Worm (Caenorhabditis elegans) whole organism, mixed stage, embryonic: ENCODE results near the gene Y82E9BL.19.

Experiments used
- M03D4.4 ChIP-seq: sonication (generic microtip); optimal IDR thresholded peaks from 2 replicates; lab custom pipeline; 2017; ENCODE audit warnings: mild to moderate bottlenecking, missing genetic modification characterization, missing compliant biosample characterization
- blmp-1 ChIP-seq: fragments of 150-350 bp; optimal IDR thresholded peaks from 2 replicates; lab custom pipeline; 2014; ENCODE audit warnings: missing biosample characterization, missing genetic modification characterization
- ceh-39 ChIP-seq: fragments of 150-350 bp; optimal IDR thresholded peaks from 2 replicates; lab custom pipeline; 2014; ENCODE audit warnings: missing biosample characterization, missing genetic modification characterization
- ceh-43 ChIP-seq: fragments of 200-800 bp; sonication (Bioruptor generic); optimal IDR thresholded peaks from 2 replicates; lab custom pipeline; 2018; ENCODE audit warnings: mild to moderate bottlenecking, missing genetic modification characterization, moderate library complexity, missing compliant biosample characterization
- ceh-83 ChIP-seq: fragments of 200-800 bp; sonication (Bioruptor generic); optimal IDR thresholded peaks from 2 replicates; lab custom pipeline; 2018; ENCODE audit warnings: mild to moderate bottlenecking, missing genetic modification characterization, missing compliant biosample characterization
- ces-1 ChIP-seq: fragments of 150-350 bp; optimal IDR thresholded peaks from 2 replicates; lab custom pipeline; 2014; ENCODE audit warnings: missing biosample characterization, missing genetic modification reagents, missing genetic modification characterization
- drap-1 ChIP-seq: fragments of 200-800 bp; sonication (Bioruptor generic); optimal IDR thresholded peaks from 3 replicates; lab custom pipeline; 2018; ENCODE audit warnings: mild to moderate bottlenecking, missing genetic modification characterization, missing compliant biosample characterization
- elt-1 ChIP-seq: sonication (generic microtip); optimal IDR thresholded peaks from 2 replicates; lab custom pipeline; 2017; ENCODE audit warnings: missing genetic modification characterization, mild to moderate bottlenecking, missing compliant biosample characterization, antibody characterized with exemption, moderate library complexity, borderline replicate concordance; ENCODE audit not compliant: insufficient read depth
- flh-1 ChIP-seq: fragments of 200-800 bp; sonication (Bioruptor generic); optimal IDR thresholded peaks from 2 replicates; lab custom pipeline; 2018; ENCODE audit warnings: mild to moderate bottlenecking, missing genetic modification characterization, moderate library complexity, missing compliant biosample characterization
- hlh-1 ChIP-seq: fragments of 150-350 bp; optimal IDR thresholded peaks from 2 replicates; lab custom pipeline; 2014; ENCODE audit warnings: missing biosample characterization, missing genetic modification reagents, missing genetic modification characterization
- lin-13 ChIP-seq: fragments of 150-350 bp; optimal IDR thresholded peaks from 2 replicates; lab custom pipeline; 2014; ENCODE audit warnings: missing biosample characterization, missing genetic modification characterization
- lin-32 ChIP-seq: fragments of 200-800 bp; sonication (Bioruptor generic); optimal IDR thresholded peaks from 2 replicates; lab custom pipeline; 2018; ENCODE audit warnings: mild to moderate bottlenecking, missing genetic modification characterization, missing compliant biosample characterization
- lsy-2 ChIP-seq: fragments of 150-350 bp; optimal IDR thresholded peaks from 2 replicates; lab custom pipeline; 2014; ENCODE audit warnings: missing biosample characterization, missing genetic modification characterization
- mab-5 ChIP-seq: fragments of 150-350 bp; optimal IDR thresholded peaks from 2 replicates; lab custom pipeline; 2014; ENCODE audit warnings: missing biosample characterization, missing genetic modification characterization
- mep-1 ChIP-seq: fragments of 150-350 bp; optimal IDR thresholded peaks from 2 replicates; lab custom pipeline; 2017; ENCODE audit warnings: missing biosample characterization, missing genetic modification reagents, missing genetic modification characterization, inconsistent platforms
- mls-2 ChIP-seq: sonication (generic microtip); optimal IDR thresholded peaks from 2 replicates; lab custom pipeline; 2016; ENCODE audit warnings: mild to moderate bottlenecking, missing genetic modification characterization, moderate library complexity, missing compliant biosample characterization
- nhr-12 ChIP-seq: fragments of 150-350 bp; optimal IDR thresholded peaks from 2 replicates; lab custom pipeline; 2014; ENCODE audit warnings: missing biosample characterization, missing genetic modification characterization
- nhr-2 ChIP-seq: fragments of 150-350 bp; optimal IDR thresholded peaks from 2 replicates; lab custom pipeline; 2014; ENCODE audit warnings: missing biosample characterization, missing genetic modification characterization
- nhr-28 ChIP-seq: fragments of 150-350 bp; optimal IDR thresholded peaks from 2 replicates; lab custom pipeline; 2014; ENCODE audit warnings: missing biosample characterization, missing genetic modification characterization
- nhr-76 ChIP-seq: sonication (generic microtip); optimal IDR thresholded peaks from 2 replicates; lab custom pipeline; 2017; ENCODE audit warnings: missing biosample characterization, missing genetic modification characterization
- pha-4 ChIP-seq: fragments of 150-350 bp; optimal IDR thresholded peaks from 2 replicates; lab custom pipeline; 2018; ENCODE audit warnings: missing biosample characterization, missing genetic modification reagents, missing genetic modification characterization
- sem-2 ChIP-seq: fragments of 200-800 bp; sonication (Bioruptor generic); optimal IDR thresholded peaks from 2 replicates; lab custom pipeline; 2018; ENCODE audit warnings: mild to moderate bottlenecking, missing genetic modification characterization, missing compliant biosample characterization
- snpc-4 ChIP-seq: fragments of 150-350 bp; optimal IDR thresholded peaks from 2 replicates; lab custom pipeline; 2014; ENCODE audit warnings: missing biosample characterization, missing genetic modification characterization
- sptf-1 ChIP-seq: sonication (generic microtip); optimal IDR thresholded peaks from 2 replicates; lab custom pipeline; 2017; ENCODE audit warnings: mild to moderate bottlenecking, missing genetic modification characterization, moderate library complexity, missing compliant biosample characterization
- tbx-8 ChIP-seq: fragments of 200-800 bp; sonication (Bioruptor generic); optimal IDR thresholded peaks from 2 replicates; lab custom pipeline; 2018; ENCODE audit warnings: mild to moderate bottlenecking, missing genetic modification characterization, moderate library complexity, missing compliant biosample characterization
- unc-120 ChIP-seq: sonication (generic microtip); optimal IDR thresholded peaks from 2 replicates; lab custom pipeline; 2017; ENCODE audit warnings: missing genetic modification characterization, missing compliant biosample characterization; ENCODE audit not compliant: poor library complexity, severe bottlenecking
- unc-39 ChIP-seq: fragments of 150-350 bp; optimal IDR thresholded peaks from 2 replicates; lab custom pipeline; 2014; ENCODE audit warnings: missing biosample characterization, missing genetic modification characterization
- unc-62 ChIP-seq: fragments of 150-350 bp; optimal IDR thresholded peaks from 2 replicates; lab custom pipeline; 2014; ENCODE audit warnings: missing biosample characterization, missing genetic modification reagents, missing genetic modification characterization
- zip-8 ChIP-seq: fragments of 150-350 bp; optimal IDR thresholded peaks from 2 replicates; lab custom pipeline; 2014; ENCODE audit warnings: missing biosample characterization, missing genetic modification characterization
- ztf-11 ChIP-seq: fragments of 150-350 bp; optimal IDR thresholded peaks from 2 replicates; lab custom pipeline; 2014; ENCODE audit warnings: missing biosample characterization, missing genetic modification characterization

Gene Y82E9BL.19

ce11 chrIII:1342919-1343419, 11.2 kb downstream of the Y82E9BL.19 start, which contains the start of gene fbxa-27:
Gene fbxa-27 (plus strand): TSS chrIII:1342969.
- TF ChIP-seq pha-4 (no peak), ceh-83 (GFP tag; lab: Kevin White, UChicago) (no peak), ceh-43 (GFP tag; lab: Kevin White, UChicago) (no peak), mls-2 (no peak), ztf-11 (tag; lab: Kevin White, UChicago) (no peak), ces-1 (GFP tag; lab: Kevin White, UChicago) (no peak), lin-13 (no peak), nhr-28 (no peak), snpc-4 (no peak), nhr-12 (tag; lab: Kevin White, UChicago) (no peak), mep-1 (tag; lab: Kevin White, UChicago) (no peak), lsy-2 (no peak), nhr-2 (tag; lab: Kevin White, UChicago) (no peak), sem-2 (no peak), flh-1 (GFP tag; lab: Kevin White, UChicago) (no peak), lin-32 (no peak)

ce11 chrIII:1345694-1346093, 13.9 kb downstream of the Y82E9BL.19 start, which contains the start of gene Y82E9BL.6:
Gene Y82E9BL.6 (minus strand): TSS chrIII:1345794.
- TF ChIP-seq elt-1 (tag; lab: Kevin White, UChicago) (no peak), unc-39 (tag; lab: Kevin White, UChicago) (no peak), hlh-1 (tag; lab: Kevin White, UChicago) (no peak), mab-5 (tag; lab: Kevin White, UChicago) (no peak), ceh-83 (GFP tag; lab: Kevin White, UChicago) (no peak), lin-32 (no peak), nhr-2 (tag; lab: Kevin White, UChicago) (no peak), ceh-43 (GFP tag; lab: Kevin White, UChicago) (no peak), M03D4.4 (tag; lab: Kevin White, UChicago) (no peak), pha-4 (no peak), unc-62 (GFP tag; lab: Kevin White, UChicago) (no peak), nhr-12 (tag; lab: Kevin White, UChicago) (no peak), sem-2 (no peak), mls-2 (no peak), nhr-76 (no peak), tbx-8 (no peak)
- TF ChIP-seq, all 35 proteins: peak for 0

ce11 chrIII:1347003-1347402, 15.2 kb downstream of the Y82E9BL.19 start:
- no peak for TF ChIP-seq ceh-83 (GFP tag; lab: Kevin White, UChicago)
- no peak for TF ChIP-seq elt-1 (tag; lab: Kevin White, UChicago)
- no peak for TF ChIP-seq mab-5 (tag; lab: Kevin White, UChicago)
- TF ChIP-seq unc-120 (tag; lab: Kevin White, UChicago), result no peak
- no peak for TF ChIP-seq flh-1 (GFP tag; lab: Kevin White, UChicago)
- no peak for TF ChIP-seq lin-13
- no peak for TF ChIP-seq ceh-39 (tag; lab: Kevin White, UChicago)
- no peak for TF ChIP-seq snpc-4
- no peak for TF ChIP-seq nhr-76
- TF ChIP-seq zip-8 (tag; lab: Kevin White, UChicago), result no peak
- TF ChIP-seq nhr-12 (tag; lab: Kevin White, UChicago), result no peak
- no peak for TF ChIP-seq blmp-1 (tag; lab: Kevin White, UChicago)
- TF ChIP-seq ceh-43 (GFP tag; lab: Kevin White, UChicago), result no peak
- TF ChIP-seq unc-62 (GFP tag; lab: Kevin White, UChicago), result no peak
- TF ChIP-seq lin-32, result no peak
- no peak for TF ChIP-seq drap-1 (GFP tag; lab: Kevin White, UChicago)

- TF ChIP-seq mab-5 (tag; lab: Kevin White, UChicago) (no peak), sptf-1 (tag; lab: Kevin White, UChicago) (no peak), nhr-2 (tag; lab: Kevin White, UChicago) (no peak), mls-2 (no peak), M03D4.4 (tag; lab: Kevin White, UChicago) (no peak), mep-1 (tag; lab: Kevin White, UChicago) (no peak), unc-39 (tag; lab: Kevin White, UChicago) (no peak), zip-8 (tag; lab: Kevin White, UChicago) (no peak), snpc-4 (no peak), nhr-12 (tag; lab: Kevin White, UChicago) (no peak), sem-2 (no peak), flh-1 (GFP tag; lab: Kevin White, UChicago) (no peak), ztf-11 (tag; lab: Kevin White, UChicago) (no peak), unc-120 (tag; lab: Kevin White, UChicago) (no peak), tbx-8 (no peak)
Observed at ce11 chrIII:1347539-1347938, 15.7 kb downstream of the Y82E9BL.19 start, which contains the start of gene Y82E9BL.5. Gene Y82E9BL.5 (minus strand): TSS chrIII:1347639.
